Fruit fly (Drosophila melanogaster) whole organism, pupa: ENCODE data around the gene CG5004.

ENCODE experiments used
- CG10348 ChIP-seq: fragments of 200-800 bp; sonication (Bioruptor generic); IDR thresholded peaks from 2 replicates; pipeline ENCODE4 v1.3.6; 2022; ENCODE audit warnings: missing biosample characterization, missing genetic modification characterization
- CG12605 ChIP-seq: fragments of 200-800 bp; sonication (Bioruptor generic); IDR thresholded peaks from 2 replicates; pipeline ENCODE4 v1.3.6; 2022; ENCODE audit warnings: missing biosample characterization, missing genetic modification characterization
- CG13204 ChIP-seq: fragments of 200-800 bp; sonication (Bioruptor generic); optimal IDR thresholded peaks from 2 replicates; lab custom pipeline; 2018; ENCODE audit warnings: missing biosample characterization, mild to moderate bottlenecking, missing genetic modification characterization, moderate library complexity
- CG14655 ChIP-seq: fragments of 200-800 bp; sonication (Bioruptor generic); optimal IDR thresholded peaks from 3 replicates; lab custom pipeline; 2017; ENCODE audit warnings: mild to moderate bottlenecking, missing biosample characterization, missing genetic modification reagents, missing genetic modification characterization
- CG15710 ChIP-seq: fragments of 200-800 bp; sonication (Bioruptor generic); optimal IDR thresholded peaks from 2 replicates; lab custom pipeline; 2018; ENCODE audit warnings: missing biosample characterization, mild to moderate bottlenecking, missing genetic modification characterization, moderate library complexity
- CG17806 ChIP-seq: fragments of 200-800 bp; sonication (Bioruptor generic); optimal IDR thresholded peaks from 2 replicates; lab custom pipeline; 2018; ENCODE audit warnings: missing biosample characterization, mild to moderate bottlenecking, missing genetic modification characterization, moderate library complexity
- CG32121 ChIP-seq: fragments of 200-800 bp; sonication (Bioruptor generic); IDR thresholded peaks from 2 replicates; pipeline ENCODE4 v1.3.6; 2022; ENCODE audit warnings: missing biosample characterization, missing genetic modification characterization
- CG34367 ChIP-seq: fragments of 200-800 bp; sonication (Bioruptor generic); optimal IDR thresholded peaks from 2 replicates; lab custom pipeline; 2018; ENCODE audit warnings: missing biosample characterization, mild to moderate bottlenecking, missing genetic modification characterization
- CG4496 ChIP-seq: fragments of 200-800 bp; sonication (Bioruptor generic); IDR thresholded peaks from 3 replicates; pipeline ENCODE4 v1.3.6; 2022; ENCODE audit warnings: missing biosample characterization, missing genetic modification characterization
- CG8159 ChIP-seq: fragments of 200-800 bp; sonication (Bioruptor generic); optimal IDR thresholded peaks from 3 replicates; lab custom pipeline; 2018; ENCODE audit warnings: missing biosample characterization, mild to moderate bottlenecking, missing genetic modification characterization, moderate library complexity
- CG8301 ChIP-seq: fragments of 200-800 bp; sonication (Bioruptor generic); optimal IDR thresholded peaks from 2 replicates; lab custom pipeline; 2018; ENCODE audit warnings: missing biosample characterization, mild to moderate bottlenecking, missing genetic modification characterization
- CG9948 ChIP-seq: fragments of 200-800 bp; sonication (Bioruptor generic); optimal IDR thresholded peaks from 2 replicates; lab custom pipeline; 2018; ENCODE audit warnings: missing biosample characterization, mild to moderate bottlenecking, missing genetic modification characterization, moderate library complexity
- D1 ChIP-seq: fragments of 200-800 bp; sonication (Bioruptor generic); optimal IDR thresholded peaks from 2 replicates; lab custom pipeline; 2018; ENCODE audit warnings: missing biosample characterization, mild to moderate bottlenecking, missing genetic modification characterization, moderate library complexity
- EcR ChIP-seq: fragments of 200-800 bp; sonication (Bioruptor generic); optimal IDR thresholded peaks from 3 replicates; lab custom pipeline; 2019; ENCODE audit warnings: missing biosample characterization, missing genetic modification characterization, mild to moderate bottlenecking, moderate library complexity, missing genetic modification reagents
- Ets98B ChIP-seq: fragments of 200-800 bp; sonication (Bioruptor generic); IDR thresholded peaks from 2 replicates; pipeline ENCODE4 v1.3.6; 2022; ENCODE audit warnings: missing biosample characterization, missing genetic modification characterization
- Pif1A ChIP-seq: fragments of 200-800 bp; sonication (Bioruptor generic); optimal IDR thresholded peaks from 3 replicates; lab custom pipeline; 2016; ENCODE audit warnings: missing biosample characterization, missing genetic modification characterization
- Pif1B ChIP-seq: fragments of 200-800 bp; sonication (Bioruptor generic); optimal IDR thresholded peaks from 3 replicates; lab custom pipeline; 2016; ENCODE audit warnings: missing biosample characterization, missing genetic modification characterization
- Snoo ChIP-seq: fragments of 200-800 bp; sonication (Bioruptor generic); optimal IDR thresholded peaks from 3 replicates; lab custom pipeline; 2017; ENCODE audit warnings: missing biosample characterization, mild to moderate bottlenecking, missing genetic modification characterization, inconsistent platforms
- fd96Ca ChIP-seq: fragments of 200-800 bp; sonication (Bioruptor generic); IDR thresholded peaks from 3 replicates; pipeline ENCODE4 v1.3.6; 2022; ENCODE audit warnings: missing biosample characterization, missing genetic modification characterization
- gl ChIP-seq: fragments of 200-800 bp; sonication (Bioruptor generic); optimal IDR thresholded peaks from 2 replicates; lab custom pipeline; 2018; ENCODE audit warnings: missing biosample characterization, mild to moderate bottlenecking, missing genetic modification characterization
- rn ChIP-seq: fragments of 200-800 bp; sonication (Bioruptor generic); IDR thresholded peaks from 2 replicates; pipeline ENCODE4 v1.3.6; 2022; ENCODE audit warnings: missing biosample characterization, missing genetic modification characterization

Gene CG5004

DNA sequence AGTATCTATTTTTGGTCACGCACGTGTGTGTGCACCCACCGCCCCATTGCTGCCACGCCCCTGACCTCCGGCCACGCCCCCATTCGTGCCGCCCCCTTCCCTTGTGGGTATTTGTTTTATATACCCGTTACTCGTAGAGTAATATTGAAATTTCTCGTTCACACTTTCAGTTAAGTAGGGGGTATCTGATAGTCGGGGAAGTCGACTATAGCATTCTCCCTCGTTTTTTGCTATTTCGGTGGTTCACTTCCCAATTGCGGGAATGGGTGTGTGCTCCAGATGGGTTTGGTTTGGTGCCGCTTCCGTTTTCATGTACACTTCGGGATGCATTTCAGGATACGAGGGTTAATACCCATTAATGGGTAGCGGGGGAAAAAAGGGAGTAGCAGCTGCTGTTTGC, 59.9 kb downstream of the CG5004 start:
- no peak for TF ChIP-seq CG9948 (tag; lab: Kevin White, UChicago)
- no peak for TF ChIP-seq CG12605 (GFP tag; lab: Robert Waterston, UW)
- no peak for TF ChIP-seq CG4496
- TF ChIP-seq Pif1A (GFP tag; lab: Kevin White, UChicago): no peak
- no peak for TF ChIP-seq rn (GFP tag; lab: Robert Waterston, UW)
- no peak for TF ChIP-seq gl
- TF ChIP-seq CG13204: no peak
- TF ChIP-seq CG14655 (GFP tag; lab: Kevin White, UChicago): no peak
- TF ChIP-seq fd96Ca (GFP tag; lab: Robert Waterston, UW): no peak
- TF ChIP-seq, all 21 proteins: peak for 0

dm6 chrX:17170484-17170944, 63.1 kb downstream of the CG5004 start:
- TF ChIP-seq CG12605 (GFP tag; lab: Robert Waterston, UW) (peak; percentile 53; the same call in 1 of the 2 replicates), CG15710 (tag; lab: Kevin White, UChicago) (peak; percentile 69), EcR (GFP tag; lab: Kevin White, UChicago) (peak; percentile 93), CG8159 (tag; lab: Kevin White, UChicago) (peak; percentile 77), CG17806 (tag; lab: Kevin White, UChicago) (peak; percentile 67), CG8301 (tag; lab: Kevin White, UChicago) (peak; percentile 54), Snoo (tag; lab: Kevin White, UChicago) (peak; percentile 47), CG34367 (peak; percentile 46), D1 (tag; lab: Kevin White, UChicago) (no peak), CG9948 (tag; lab: Kevin White, UChicago) (peak; percentile 70), gl (no peak), CG32121 (peak; percentile 79), CG4496 (peak; percentile 36; the same call in 1 of the 3 replicates), Ets98B (GFP tag; lab: Robert Waterston, UW) (peak; percentile 79), rn (GFP tag; lab: Robert Waterston, UW) (no peak), Pif1A (GFP tag; lab: Kevin White, UChicago) (peak; percentile 35), fd96Ca (GFP tag; lab: Robert Waterston, UW) (peak; percentile 69; the same call in 2 of the 3 replicates), CG13204 (peak; percentile 35), CG14655 (GFP tag; lab: Kevin White, UChicago) (peak; percentile 82), CG10348 (no peak), Pif1B (GFP tag; lab: Kevin White, UChicago) (peak; percentile 56)

dm6 chrX:17172123-17172522, 64.7 kb downstream of the CG5004 start:
- TF ChIP-seq CG8159 (tag; lab: Kevin White, UChicago): peak; percentile 26
- TF ChIP-seq gl: no peak
- peak; percentile 22 for TF ChIP-seq Snoo (tag; lab: Kevin White, UChicago)
- no peak for TF ChIP-seq D1 (tag; lab: Kevin White, UChicago)
- TF ChIP-seq Pif1A (GFP tag; lab: Kevin White, UChicago): peak; percentile 17
- no peak for TF ChIP-seq CG14655 (GFP tag; lab: Kevin White, UChicago)
- TF ChIP-seq CG17806 (tag; lab: Kevin White, UChicago): peak; percentile 9
- peak; percentile 11 for TF ChIP-seq CG15710 (tag; lab: Kevin White, UChicago)
- no peak for TF ChIP-seq CG8301 (tag; lab: Kevin White, UChicago)

dm6 chrX:17172777-17173315, 65.5 kb downstream of the CG5004 start:
- TF ChIP-seq CG15710 (tag; lab: Kevin White, UChicago): no peak
- no peak for TF ChIP-seq CG9948 (tag; lab: Kevin White, UChicago)
- TF ChIP-seq CG8301 (tag; lab: Kevin White, UChicago): no peak
- no peak for TF ChIP-seq CG12605 (GFP tag; lab: Robert Waterston, UW)
- TF ChIP-seq rn (GFP tag; lab: Robert Waterston, UW): no peak
- no peak for TF ChIP-seq CG13204
- TF ChIP-seq CG17806 (tag; lab: Kevin White, UChicago): no peak
- TF ChIP-seq D1 (tag; lab: Kevin White, UChicago): no peak
- no peak for TF ChIP-seq fd96Ca (GFP tag; lab: Robert Waterston, UW)
- no peak for TF ChIP-seq CG34367
- no peak for TF ChIP-seq gl
- TF ChIP-seq Pif1B (GFP tag; lab: Kevin White, UChicago): no peak
- TF ChIP-seq Ets98B (GFP tag; lab: Robert Waterston, UW): no peak
- TF ChIP-seq CG32121: no peak
- TF ChIP-seq CG8159 (tag; lab: Kevin White, UChicago): no peak
- no peak for TF ChIP-seq CG4496
- no peak for TF ChIP-seq CG14655 (GFP tag; lab: Kevin White, UChicago)
- TF ChIP-seq, all 21 proteins: peak for 0

dm6 chrX:17174115-17174514, 66.7 kb downstream of the CG5004 start:
- no peak for TF ChIP-seq CG4496
- no peak for TF ChIP-seq Snoo (tag; lab: Kevin White, UChicago)
- TF ChIP-seq fd96Ca (GFP tag; lab: Robert Waterston, UW): peak; percentile 35; the same call in 1 of the 3 replicates
- TF ChIP-seq CG17806 (tag; lab: Kevin White, UChicago): no peak
- peak; percentile 37 for TF ChIP-seq CG14655 (GFP tag; lab: Kevin White, UChicago)
- TF ChIP-seq CG34367: no peak
- TF ChIP-seq Pif1A (GFP tag; lab: Kevin White, UChicago): no peak
- no peak for TF ChIP-seq CG8159 (tag; lab: Kevin White, UChicago)
- TF ChIP-seq CG9948 (tag; lab: Kevin White, UChicago): no peak
- no peak for TF ChIP-seq rn (GFP tag; lab: Robert Waterston, UW)
- TF ChIP-seq CG8301 (tag; lab: Kevin White, UChicago): peak; percentile 16
- no peak for TF ChIP-seq gl
- TF ChIP-seq CG13204: no peak
- TF ChIP-seq CG32121: peak; percentile 59
- peak; percentile 32; the same call in 1 of the 2 replicates for TF ChIP-seq Ets98B (GFP tag; lab: Robert Waterston, UW)
- TF ChIP-seq Pif1B (GFP tag; lab: Kevin White, UChicago): no peak
- no peak for TF ChIP-seq CG12605 (GFP tag; lab: Robert Waterston, UW)
- TF ChIP-seq D1 (tag; lab: Kevin White, UChicago): no peak
- no peak for TF ChIP-seq EcR (GFP tag; lab: Kevin White, UChicago)
- no peak for TF ChIP-seq CG15710 (tag; lab: Kevin White, UChicago)
- TF ChIP-seq CG10348: no peak
